Fruit fly (Drosophila melanogaster) whole organism, adult: ENCODE measurements around the gene CG10132.

Experiments used
- CG33017 ChIP-seq: fragments of 200-800 bp; sonication (Bioruptor generic); optimal IDR thresholded peaks from 2 replicates; lab custom pipeline; 2018; ENCODE audit warnings: missing biosample characterization, mild to moderate bottlenecking, missing genetic modification characterization, moderate library complexity
- cnc ChIP-seq, 2 experiments: fragments of >200 bp; optimal IDR thresholded peaks; 2 replicates each; lab custom pipeline; 2017
- pad ChIP-seq: fragments of 200-800 bp; sonication (Bioruptor generic); optimal IDR thresholded peaks from 3 replicates; lab custom pipeline; 2017; ENCODE audit warnings: missing biosample characterization, missing genetic modification characterization, mild to moderate bottlenecking, moderate library complexity, missing genetic modification reagents
- toe ChIP-seq: fragments of 200-800 bp; sonication (Bioruptor generic); optimal IDR thresholded peaks from 2 replicates; lab custom pipeline; 2016; ENCODE audit warnings: missing biosample characterization, missing genetic modification characterization

DNA sequence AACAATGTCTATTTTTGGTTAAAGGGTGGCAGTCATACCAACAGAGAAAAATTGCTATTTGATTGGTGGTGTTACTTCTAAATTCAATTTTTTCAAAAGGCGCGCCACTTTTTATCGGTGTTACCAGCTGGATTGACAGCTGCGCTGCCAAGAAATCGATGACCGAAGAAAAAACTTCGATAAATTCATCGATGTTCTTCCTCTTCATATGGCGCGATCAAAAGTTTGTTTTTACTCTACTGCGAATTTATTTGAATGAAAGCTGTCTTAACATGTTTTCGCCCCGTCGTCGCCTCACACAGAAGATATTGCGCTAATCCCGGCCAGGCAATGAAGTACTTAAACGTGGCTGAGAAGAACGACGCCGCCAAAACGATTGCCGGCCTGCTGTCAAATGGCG lies 20.6 kb upstream of the CG10132 start, which contains the start of gene Top3alpha:
- TF ChIP-seq cnc (optimal IDR thresholded peaks at IDR 0.05; lab: Kevin White, UChicago) (no peak), pad (GFP tag; lab: Kevin White, UChicago) (no peak), CG33017 (tag; lab: Kevin White, UChicago) (no peak), toe (GFP tag; lab: Kevin White, UChicago) (no peak)
